Fruit fly (Drosophila melanogaster) whole organism, embryonic: ENCODE results near the gene CG43448.

Experiments used
- ATbp ChIP-seq: fragments of 200-800 bp; sonication (Bioruptor generic); optimal IDR thresholded peaks from 2 replicates; lab custom pipeline; 2017; ENCODE audit warnings: missing biosample characterization, mild to moderate bottlenecking, missing genetic modification characterization, missing genetic modification reagents
- Aef1 ChIP-seq: fragments of 200-800 bp; sonication (Bioruptor generic); IDR thresholded peaks from 3 replicates; pipeline ENCODE4 v1.3.6; 2022; ENCODE audit warnings: missing biosample characterization, missing genetic modification characterization
- Atf-2 ChIP-seq: fragments of 200-800 bp; sonication (Bioruptor generic); optimal IDR thresholded peaks from 2 replicates; lab custom pipeline; 2016; ENCODE audit warnings: missing biosample characterization, missing genetic modification characterization
- Atf6 ChIP-seq: fragments of 200-800 bp; sonication (Bioruptor generic); IDR thresholded peaks from 2 replicates; pipeline ENCODE4 v1.3.6; 2022; ENCODE audit warnings: missing biosample characterization, missing genetic modification characterization
- Bteb2 ChIP-seq: fragments of 200-800 bp; sonication (Bioruptor generic); optimal IDR thresholded peaks from 2 replicates; lab custom pipeline; 2016; ENCODE audit warnings: missing biosample characterization, missing genetic modification characterization
- CG1024 ChIP-seq: fragments of 200-800 bp; sonication (Bioruptor generic); IDR thresholded peaks from 2 replicates; pipeline ENCODE4 v1.3.6; 2022; ENCODE audit warnings: missing biosample characterization, missing genetic modification characterization
- CG11247 ChIP-seq: fragments of 200-800 bp; sonication (Bioruptor generic); IDR thresholded peaks from 2 replicates; pipeline ENCODE4 v1.3.6; 2022; ENCODE audit warnings: missing biosample characterization, missing genetic modification characterization
- CG11456 ChIP-seq: fragments of 200-800 bp; sonication (Bioruptor generic); IDR thresholded peaks from 3 replicates; pipeline ENCODE4 v1.3.6; 2022; ENCODE audit warnings: missing biosample characterization, missing genetic modification characterization
- CG12104 ChIP-seq: fragments of 200-800 bp; sonication (Bioruptor generic); optimal IDR thresholded peaks from 3 replicates; lab custom pipeline; 2016; ENCODE audit warnings: missing biosample characterization, missing genetic modification characterization
- CG12299 ChIP-seq: fragments of 200-800 bp; sonication (Bioruptor generic); optimal IDR thresholded peaks from 2 replicates; lab custom pipeline; 2018; ENCODE audit warnings: missing biosample characterization, mild to moderate bottlenecking, missing genetic modification characterization
- CG17385 ChIP-seq: fragments of 200-800 bp; sonication (Bioruptor generic); optimal IDR thresholded peaks from 3 replicates; lab custom pipeline; 2018; ENCODE audit warnings: missing biosample characterization, mild to moderate bottlenecking, missing genetic modification characterization
- CG2678 ChIP-seq: fragments of 200-800 bp; sonication (Bioruptor generic); optimal IDR thresholded peaks from 3 replicates; lab custom pipeline; 2019; ENCODE audit warnings: missing biosample characterization, mild to moderate bottlenecking, missing genetic modification characterization, moderate library complexity
- CG4424 ChIP-seq: fragments of 200-800 bp; sonication (Bioruptor generic); optimal IDR thresholded peaks from 3 replicates; lab custom pipeline; 2016; ENCODE audit warnings: missing biosample characterization, missing genetic modification characterization
- CG6654 ChIP-seq: fragments of 200-800 bp; sonication (Bioruptor generic); optimal IDR thresholded peaks from 2 replicates; lab custom pipeline; 2017; ENCODE audit warnings: missing biosample characterization, mild to moderate bottlenecking, missing genetic modification characterization
- CG6791 ChIP-seq: fragments of 200-800 bp; sonication (Bioruptor generic); IDR thresholded peaks from 3 replicates; pipeline ENCODE4 v1.3.6; 2022; ENCODE audit warnings: missing biosample characterization, missing genetic modification characterization; ENCODE audit not compliant: partially characterized antibody
- CG7556 ChIP-seq: fragments of 200-800 bp; sonication (Bioruptor generic); optimal IDR thresholded peaks from 2 replicates; lab custom pipeline; 2017; ENCODE audit warnings: missing biosample characterization, mild to moderate bottlenecking, missing genetic modification characterization
- CHES-1-like ChIP-seq: fragments of 200-800 bp; sonication (Bioruptor generic); optimal IDR thresholded peaks from 2 replicates; lab custom pipeline; 2016; ENCODE audit warnings: missing biosample characterization, missing genetic modification characterization
- D ChIP-seq, 2 experiments: fragments of 200-800 bp in 1 of 2; fragments of >200 bp in 1 of 2; sonication (Bioruptor generic) in 1 of 2; optimal IDR thresholded peaks; 2 replicates in 1 of 2; 3 replicates in 1 of 2; lab custom pipeline; 2017; ENCODE audit warnings: mild to moderate bottlenecking in 1 of 2, missing biosample characterization in 1 of 2, missing genetic modification characterization in 1 of 2, missing genetic modification reagents in 1 of 2
- D19B ChIP-seq: fragments of 200-800 bp; sonication (Bioruptor generic); optimal IDR thresholded peaks from 2 replicates; lab custom pipeline; 2017; ENCODE audit warnings: missing biosample characterization, mild to moderate bottlenecking, missing genetic modification characterization
- Dref ChIP-seq: fragments of 200-800 bp; sonication (Bioruptor generic); IDR thresholded peaks from 2 replicates; pipeline ENCODE4 v1.3.6; 2022; ENCODE audit warnings: missing biosample characterization, missing genetic modification characterization
- Drgx ChIP-seq: fragments of 200-800 bp; sonication (Bioruptor generic); IDR thresholded peaks from 2 replicates; pipeline ENCODE4 v1.3.6; 2022; ENCODE audit warnings: missing biosample characterization, missing genetic modification characterization
- Med ChIP-seq: fragments of 200-800 bp; sonication (Bioruptor generic); peaks from one replicate; lab custom pipeline; 2016; ENCODE audit warnings: missing biosample characterization, missing genetic modification characterization, mild to moderate bottlenecking, inconsistent platforms, moderate library complexity
- Myb ChIP-seq: fragments of 200-800 bp; sonication (Bioruptor generic); optimal IDR thresholded peaks from 2 replicates; lab custom pipeline; 2016; ENCODE audit warnings: missing biosample characterization, missing genetic modification characterization
- Nf-YB ChIP-seq: fragments of 200-800 bp; sonication (Bioruptor generic); optimal IDR thresholded peaks from 3 replicates; lab custom pipeline; 2019; ENCODE audit warnings: missing biosample characterization, mild to moderate bottlenecking, missing genetic modification characterization, moderate library complexity
- Poxn ChIP-seq: fragments of 200-800 bp; sonication (Bioruptor generic); IDR thresholded peaks from 2 replicates; pipeline ENCODE4 v1.3.6; 2022; ENCODE audit warnings: missing biosample characterization, missing genetic modification characterization
- Side ChIP-seq: fragments of 200-800 bp; sonication (Bioruptor generic); optimal IDR thresholded peaks from 2 replicates; lab custom pipeline; 2016; ENCODE audit warnings: missing biosample characterization, missing genetic modification characterization
- Xbp1 ChIP-seq: fragments of 200-800 bp; sonication (Bioruptor generic); optimal IDR thresholded peaks from 3 replicates; lab custom pipeline; 2016; ENCODE audit warnings: missing biosample characterization, mild to moderate bottlenecking, missing genetic modification characterization
- ase ChIP-seq: fragments of 200-800 bp; sonication (Bioruptor generic); IDR thresholded peaks from 3 replicates; pipeline ENCODE4 v1.3.6; 2022; ENCODE audit warnings: missing biosample characterization, missing genetic modification characterization
- bsh ChIP-seq, 2 experiments: fragments of 200-800 bp; sonication (Bioruptor generic); optimal IDR thresholded peaks; 2 replicates each; lab custom pipeline; 2017 to 2018; ENCODE audit warnings: mild to moderate bottlenecking in 2 of 2, missing biosample characterization in 2 of 2, missing genetic modification characterization in 2 of 2, moderate library complexity in 1 of 2
- dmrt99B ChIP-seq: fragments of 200-800 bp; sonication (Bioruptor generic); optimal IDR thresholded peaks from 2 replicates; lab custom pipeline; 2018; ENCODE audit warnings: missing biosample characterization, mild to moderate bottlenecking, missing genetic modification characterization, moderate library complexity
- fd96Cb ChIP-seq: fragments of 200-800 bp; sonication (Bioruptor generic); optimal IDR thresholded peaks from 2 replicates; lab custom pipeline; 2018; ENCODE audit warnings: missing biosample characterization, mild to moderate bottlenecking, missing genetic modification characterization, moderate library complexity
- gce ChIP-seq: fragments of 200-800 bp; sonication (Bioruptor generic); IDR thresholded peaks from 3 replicates; pipeline ENCODE4 v1.3.6; 2022; ENCODE audit warnings: missing biosample characterization, missing genetic modification characterization
- hb ChIP-seq: fragments of 200-800 bp; sonication (Bioruptor generic); IDR thresholded peaks from 3 replicates; pipeline ENCODE4 v1.3.6; 2022; ENCODE audit warnings: missing biosample characterization, missing genetic modification characterization; ENCODE audit not compliant: partially characterized antibody
- hkb ChIP-seq, 2 experiments: fragments of 200-800 bp in 1 of 2; fragments of >200 bp in 1 of 2; sonication (Bioruptor generic) in 1 of 2; IDR thresholded peaks in 1 of 2; optimal IDR thresholded peaks in 1 of 2; 2 replicates each; pipeline versions ENCODE4 v1.3.6 to Lab custom; 2017 to 2022; ENCODE audit warnings: missing biosample characterization in 1 of 2, missing genetic modification characterization in 1 of 2
- knrl ChIP-seq: fragments of 200-800 bp; sonication (Bioruptor generic); IDR thresholded peaks from 3 replicates; pipeline ENCODE4 v1.3.6; 2022; ENCODE audit warnings: missing biosample characterization, missing genetic modification characterization; ENCODE audit not compliant: partially characterized antibody
- nau ChIP-seq: fragments of 200-800 bp; sonication (Bioruptor generic); optimal IDR thresholded peaks from 3 replicates; lab custom pipeline; 2017; ENCODE audit warnings: missing biosample characterization, mild to moderate bottlenecking, missing genetic modification characterization, missing genetic modification reagents
- nom ChIP-seq: fragments of 200-800 bp; sonication (Bioruptor generic); optimal IDR thresholded peaks from 2 replicates; lab custom pipeline; 2017; ENCODE audit warnings: missing biosample characterization, missing genetic modification characterization, mild to moderate bottlenecking, moderate library complexity, missing genetic modification reagents
- pan ChIP-seq, 4 experiments: fragments of >200 bp in 3 of 4; fragments of 200-800 bp in 1 of 4; sonication (Bioruptor generic) in 1 of 4; optimal IDR thresholded peaks in 3 of 4; IDR thresholded peaks in 1 of 4; 2 replicates each; pipeline versions ENCODE4 v1.3.6 to Lab custom; 2017 to 2022; ENCODE audit warnings: missing biosample characterization in 2 of 4, missing genetic modification characterization in 2 of 4, mixed read lengths in 1 of 4
- phol ChIP-seq: fragments of 200-800 bp; sonication (Bioruptor generic); optimal IDR thresholded peaks from 3 replicates; lab custom pipeline; 2018; ENCODE audit warnings: missing biosample characterization, mild to moderate bottlenecking, missing genetic modification characterization, moderate library complexity
- pita ChIP-seq: fragments of 200-800 bp; sonication (Bioruptor generic); optimal IDR thresholded peaks from 2 replicates; lab custom pipeline; 2017; ENCODE audit warnings: missing biosample characterization, mild to moderate bottlenecking, missing genetic modification characterization
- pnt ChIP-seq: fragments of 200-800 bp; sonication (Bioruptor generic); optimal IDR thresholded peaks from 3 replicates; lab custom pipeline; 2016; ENCODE audit warnings: missing biosample characterization, missing genetic modification characterization
- prd ChIP-seq, 3 experiments: fragments of >200 bp in 2 of 3; fragments of 200-800 bp in 1 of 3; sonication (Bioruptor generic) in 1 of 3; optimal IDR thresholded peaks in 2 of 3; IDR thresholded peaks in 1 of 3; 2 replicates in 2 of 3; 3 replicates in 1 of 3; pipeline versions ENCODE4 v1.3.6 to Lab custom; 2017 to 2022; ENCODE audit warnings: missing biosample characterization in 1 of 3, missing genetic modification characterization in 1 of 3
- row ChIP-seq: fragments of 200-800 bp; sonication (Bioruptor generic); IDR thresholded peaks from 3 replicates; pipeline ENCODE4 v1.3.6; 2022; ENCODE audit warnings: missing biosample characterization, missing genetic modification characterization
- sc ChIP-seq, 3 experiments: fragments of >200 bp in 2 of 3; fragments of 200-800 bp in 1 of 3; sonication (Bioruptor generic) in 1 of 3; optimal IDR thresholded peaks; 2 replicates in 2 of 3; 3 replicates in 1 of 3; lab custom pipeline; 2017; ENCODE audit warnings: mild to moderate bottlenecking in 1 of 3, missing biosample characterization in 1 of 3, missing genetic modification characterization in 1 of 3, missing genetic modification reagents in 1 of 3
- sr ChIP-seq: fragments of 200-800 bp; sonication (Bioruptor generic); IDR thresholded peaks from 3 replicates; pipeline ENCODE4 v1.3.6; 2022; ENCODE audit warnings: missing biosample characterization, missing genetic modification characterization

Gene CG43448

DNA sequence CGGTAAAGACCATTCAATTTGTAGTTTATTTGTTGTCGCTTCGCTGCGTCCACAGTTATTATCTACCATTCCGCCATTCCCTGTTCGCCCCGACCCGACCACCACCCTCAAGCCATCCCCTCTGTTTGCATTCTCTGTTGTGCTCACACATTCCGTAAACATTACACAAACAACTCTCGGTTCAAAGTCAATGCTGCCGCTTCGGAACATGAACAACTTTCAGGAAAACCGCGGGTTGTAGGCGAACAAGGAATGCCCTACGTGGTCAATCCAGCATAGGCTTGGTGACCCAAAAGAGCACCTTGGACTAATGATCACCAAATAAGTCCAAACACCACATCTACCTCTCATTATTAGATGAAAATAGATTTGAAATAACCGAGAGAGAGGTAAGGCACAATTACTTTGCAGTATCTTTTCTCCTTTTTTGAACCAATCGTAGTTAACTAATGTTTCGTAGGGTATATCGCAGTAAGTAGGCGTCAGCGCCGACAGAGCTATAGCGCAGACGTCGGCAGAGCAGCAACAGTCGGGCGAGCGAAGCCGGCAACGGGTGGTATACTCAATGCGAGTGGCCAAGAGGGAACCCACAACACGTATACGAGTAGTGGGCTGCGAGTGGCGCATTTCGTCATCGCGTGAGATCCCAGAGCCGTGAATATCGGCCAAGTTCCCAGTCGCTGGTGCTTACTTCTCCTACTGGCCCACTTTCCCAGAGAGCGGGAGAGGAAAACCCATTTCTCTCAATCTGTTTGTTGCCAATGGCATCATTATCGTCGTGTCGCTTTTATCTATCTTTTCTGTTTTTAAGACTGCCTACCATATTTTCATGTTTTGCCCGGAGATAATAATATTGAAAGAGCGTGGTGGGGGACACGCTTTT, 34.2 kb downstream of the CG43448 start (continued):
- TF ChIP-seq Side (GFP tag; lab: Kevin White, UChicago) (peak; percentile 99), CG6654 (GFP tag; lab: Kevin White, UChicago) (peak; percentile 91), Drgx (peak; percentile 73), pan (optimal IDR thresholded peaks at IDR 0.05; lab: Kevin White, UChicago) (no peak), pan (GFP tag; optimal IDR thresholded peaks at IDR 0.05 in 1 of 2, IDR thresholded peaks at IDR 0.05 in 1 of 2) (peak in 1 of 2 experiments; percentile 91), CG12104 (GFP tag; lab: Kevin White, UChicago) (peak; percentile 96), hb (GFP tag; lab: Robert Waterston, UW) (no peak), Dref (GFP tag; lab: Robert Waterston, UW) (no peak), dmrt99B (peak; percentile 97), sc (optimal IDR thresholded peaks at IDR 0.05; lab: Kevin White, UChicago) (no peak), sc (GFP tag; optimal IDR thresholded peaks at IDR 0.05; lab: Kevin White, UChicago) (peak; percentile 88), knrl (no peak), nau (peak; percentile 97), Atf6 (GFP tag; lab: Robert Waterston, UW) (peak; percentile 98), ATbp (GFP tag; lab: Kevin White, UChicago) (peak; percentile 94), CG4424 (GFP tag; lab: Kevin White, UChicago) (peak; percentile 98), CG11456 (GFP tag; lab: Robert Waterston, UW) (peak; percentile 91), Aef1 (GFP tag; lab: Robert Waterston, UW) (peak; percentile 98), Med (GFP tag; lab: Kevin White, UChicago) (peak; percentile 100), nom (GFP tag; lab: Kevin White, UChicago) (peak; percentile 26), CG6791 (GFP tag; lab: Robert Waterston, UW) (no peak), pita (GFP tag; lab: Kevin White, UChicago) (no peak), CG11247 (GFP tag; lab: Robert Waterston, UW) (peak; percentile 73), gce (peak; percentile 86), CG7556 (GFP tag; lab: Kevin White, UChicago) (peak; percentile 95), CG17385 (peak; percentile 84), Poxn (GFP tag; lab: Robert Waterston, UW) (peak; percentile 74; the same call in 1 of the 2 replicates), CG2678 (peak; percentile 98), Xbp1 (GFP tag; lab: Kevin White, UChicago) (peak; percentile 93), D (optimal IDR thresholded peaks at IDR 0.05; lab: Kevin White, UChicago) (no peak), D (GFP tag; optimal IDR thresholded peaks at IDR 0.05; lab: Kevin White, UChicago) (peak; percentile 97), D19B (GFP tag; lab: Kevin White, UChicago) (peak; percentile 93), prd (optimal IDR thresholded peaks at IDR 0.05; lab: Kevin White, UChicago) (no peak), prd (GFP tag; IDR thresholded peaks at IDR 0.05; lab: Robert Waterston, UW) (peak; percentile 95), ase (peak; percentile 92), row (GFP tag; lab: Robert Waterston, UW) (peak; percentile 99), CG12299 (tag; lab: Kevin White, UChicago) (peak; percentile 82), Bteb2 (peak; percentile 90), CG1024 (GFP tag; lab: Robert Waterston, UW) (peak; percentile 90), phol (peak; percentile 96), hkb (optimal IDR thresholded peaks at IDR 0.05; lab: Kevin White, UChicago) (no peak), hkb (GFP tag; IDR thresholded peaks at IDR 0.05; lab: Robert Waterston, UW) (peak; percentile 99), CHES-1-like (GFP tag; lab: Kevin White, UChicago) (peak; percentile 96), fd96Cb (tag; lab: Kevin White, UChicago) (peak; percentile 97), bsh (GFP tag; optimal IDR thresholded peaks at IDR 0.05; lab: Kevin White, UChicago) (peak; percentile 22 to 89), sr (GFP tag; lab: Robert Waterston, UW) (peak; percentile 44; the same call in 2 of the 3 replicates), Myb (GFP tag; lab: Kevin White, UChicago) (peak; percentile 89), Nf-YB (GFP tag; lab: Kevin White, UChicago) (peak; percentile 81), pnt (GFP tag; lab: Kevin White, UChicago) (peak; percentile 97), Atf-2 (GFP tag; lab: Kevin White, UChicago) (peak; percentile 94)
